Fruit fly (Drosophila melanogaster) whole organism, embryonic: ENCODE measurements around the gene Ror.

Source experiments
- CG10462 ChIP-seq: fragments of 200-800 bp; sonication (Bioruptor generic); optimal IDR thresholded peaks from 2 replicates; lab custom pipeline; 2016; ENCODE audit warnings: missing biosample characterization, missing genetic modification characterization
- CG16813 ChIP-seq: fragments of 200-800 bp; sonication (Bioruptor generic); IDR thresholded peaks from 3 replicates; pipeline ENCODE4 v1.3.6; 2022; ENCODE audit warnings: missing biosample characterization, missing genetic modification characterization; ENCODE audit not compliant: partially characterized antibody
- CG17361 ChIP-seq: fragments of 200-800 bp; sonication (Bioruptor generic); IDR thresholded peaks from 3 replicates; pipeline ENCODE4 v1.3.6; 2022; ENCODE audit warnings: missing biosample characterization, missing genetic modification characterization
- CG4820 ChIP-seq: fragments of 200-800 bp; sonication (Bioruptor generic); optimal IDR thresholded peaks from 3 replicates; lab custom pipeline; 2016; ENCODE audit warnings: missing biosample characterization, missing genetic modification characterization
- Dfd ChIP-seq, 2 experiments: fragments of >200 bp; optimal IDR thresholded peaks; 2 replicates each; lab custom pipeline; 2017; ENCODE audit warnings: missing biosample characterization in 2 of 2, missing genetic modification characterization in 2 of 2
- ERR ChIP-seq: fragments of 200-800 bp; sonication (Bioruptor generic); optimal IDR thresholded peaks from 2 replicates; lab custom pipeline; 2016; ENCODE audit warnings: missing biosample characterization, missing genetic modification characterization
- Nf-YB ChIP-seq: fragments of 200-800 bp; sonication (Bioruptor generic); optimal IDR thresholded peaks from 3 replicates; lab custom pipeline; 2019; ENCODE audit warnings: missing biosample characterization, mild to moderate bottlenecking, missing genetic modification characterization, moderate library complexity
- cas ChIP-seq: fragments of 200-800 bp; sonication (Bioruptor generic); IDR thresholded peaks from 2 replicates; pipeline ENCODE4 v1.3.6; 2022; ENCODE audit warnings: missing biosample characterization, missing genetic modification characterization
- cato ChIP-seq: fragments of 200-800 bp; sonication (Bioruptor generic); optimal IDR thresholded peaks from 2 replicates; lab custom pipeline; 2016; ENCODE audit warnings: missing biosample characterization, missing genetic modification characterization, borderline replicate concordance
- exex ChIP-seq: fragments of 200-800 bp; sonication (Bioruptor generic); optimal IDR thresholded peaks from 4 replicates; lab custom pipeline; 2018; ENCODE audit warnings: missing biosample characterization, mild to moderate bottlenecking, missing genetic modification characterization, moderate library complexity
- fd64A ChIP-seq: fragments of 200-800 bp; sonication (Bioruptor generic); optimal IDR thresholded peaks from 3 replicates; lab custom pipeline; 2018; ENCODE audit warnings: missing biosample characterization, mild to moderate bottlenecking, missing genetic modification characterization
- ftz-f1 ChIP-seq: fragments of 200-800 bp; sonication (Bioruptor generic); optimal IDR thresholded peaks from 2 replicates; lab custom pipeline; 2016; ENCODE audit warnings: missing biosample characterization, missing genetic modification characterization
- her ChIP-seq: fragments of 200-800 bp; sonication (Bioruptor generic); optimal IDR thresholded peaks from 2 replicates; lab custom pipeline; 2016; ENCODE audit warnings: missing biosample characterization, missing genetic modification characterization

- TF ChIP-seq fd64A (GFP tag; lab: Kevin White, UChicago) (no peak), Nf-YB (no peak), cato (GFP tag; lab: Kevin White, UChicago) (no peak), exex (tag; lab: Kevin White, UChicago) (no peak), CG17361 (GFP tag; lab: Robert Waterston, UW) (no peak), CG16813 (GFP tag; lab: Robert Waterston, UW) (0 out of 3 replicates have a peak, but pooled peaks have one; percentile 22), her (GFP tag; lab: Kevin White, UChicago) (no peak), CG4820 (GFP tag; lab: Kevin White, UChicago) (no peak), cas (GFP tag; lab: Robert Waterston, UW) (no peak), ftz-f1 (GFP tag; lab: Kevin White, UChicago) (no peak), Dfd (GFP tag; optimal IDR thresholded peaks at IDR 0.05; lab: Kevin White, UChicago) (no peak), CG10462 (GFP tag; lab: Kevin White, UChicago) (no peak), ERR (no peak)
These were observed 44.9 kb upstream of the Ror start, which contains the start of gene Snx17 for dm6 chr2L:10206633-10207162.
